Worm (Caenorhabditis elegans): ENCODE measurements around the gene F28A10.8.

Gene F28A10.8

ce11 chrII:838414-838813 is at the start of gene F28A10.8:
Gene F28A10.8, minus strand, starts transcription at chrII:838514.
- TF ChIP-seq ztf-23 (GFP tag; IDR thresholded peaks at IDR 0.05) (no peak), med-1 (GFP tag; optimal IDR thresholded peaks at IDR 0.05; ENCODE audit: insufficient read depth) (no peak), klf-2 (GFP tag; conservative IDR thresholded peaks at IDR 0.05) (no peak), ref-1 (GFP tag; conservative IDR thresholded peaks at IDR 0.05) (no peak)

ce11 chrII:888024-888423 is 49.7 kb upstream of the F28A10.8 start, which contains the start of gene T07D3.4:
Gene T07D3.4, plus strand, starts transcription at chrII:888309.
- TF ChIP-seq med-1 (GFP tag; optimal IDR thresholded peaks at IDR 0.05; ENCODE audit: insufficient read depth) (no peak), T22C8.4 (GFP tag; IDR thresholded peaks at IDR 0.05) (no peak), klf-2 (GFP tag; conservative IDR thresholded peaks at IDR 0.05) (no peak), flt-1 (GFP tag; IDR thresholded peaks at IDR 0.05) (no peak), ref-1 (GFP tag; conservative IDR thresholded peaks at IDR 0.05) (no peak), cog-1 (tag; optimal IDR thresholded peaks at IDR 0.05) (no peak), ztf-29 (GFP tag; IDR thresholded peaks at IDR 0.05) (no peak), ztf-23 (GFP tag; IDR thresholded peaks at IDR 0.05) (no peak), tab-1 (GFP tag; IDR thresholded peaks at IDR 0.05) (no peak)

ce11 chrII:884204-884603 is 45.9 kb upstream of the F28A10.8 start:
- TF ChIP-seq med-1 (GFP tag; optimal IDR thresholded peaks at IDR 0.05; ENCODE audit: insufficient read depth) (no peak), flt-1 (GFP tag; IDR thresholded peaks at IDR 0.05) (no peak), cog-1 (tag; optimal IDR thresholded peaks at IDR 0.05) (no peak), ztf-29 (GFP tag; IDR thresholded peaks at IDR 0.05) (no peak), ztf-23 (GFP tag; IDR thresholded peaks at IDR 0.05) (no peak), tab-1 (GFP tag; IDR thresholded peaks at IDR 0.05) (no peak), ref-1 (GFP tag; conservative IDR thresholded peaks at IDR 0.05) (no peak), T22C8.4 (GFP tag; IDR thresholded peaks at IDR 0.05) (no peak)

- TF ChIP-seq cog-1 (tag; optimal IDR thresholded peaks at IDR 0.05) = no peak
- TF ChIP-seq tab-1 (GFP tag; IDR thresholded peaks at IDR 0.05) = no peak
- no peak for TF ChIP-seq flt-1 (GFP tag; IDR thresholded peaks at IDR 0.05)
- TF ChIP-seq ref-1 (GFP tag; conservative IDR thresholded peaks at IDR 0.05) = no peak
- TF ChIP-seq T22C8.4 (GFP tag; IDR thresholded peaks at IDR 0.05) = no peak
- no peak for TF ChIP-seq med-1 (GFP tag; optimal IDR thresholded peaks at IDR 0.05; ENCODE audit: insufficient read depth)
- no peak for TF ChIP-seq ztf-29 (GFP tag; IDR thresholded peaks at IDR 0.05)
- TF ChIP-seq ztf-23 (GFP tag; IDR thresholded peaks at IDR 0.05) = no peak
- TF ChIP-seq klf-2 (GFP tag; conservative IDR thresholded peaks at IDR 0.05) = no peak
Measured at ce11 chrII:880666-881226, 42.4 kb upstream of the F28A10.8 start.

ce11 chrII:875739-876138 is 37.4 kb upstream of the F28A10.8 start:
- TF ChIP-seq flt-1 (GFP tag; IDR thresholded peaks at IDR 0.05) = no peak
- TF ChIP-seq cog-1 (tag; optimal IDR thresholded peaks at IDR 0.05) = no peak
- no peak for TF ChIP-seq med-1 (GFP tag; optimal IDR thresholded peaks at IDR 0.05; ENCODE audit: insufficient read depth)
- TF ChIP-seq ztf-29 (GFP tag; IDR thresholded peaks at IDR 0.05) = no peak
- no peak for TF ChIP-seq klf-2 (GFP tag; conservative IDR thresholded peaks at IDR 0.05)
- no peak for TF ChIP-seq ztf-23 (GFP tag; IDR thresholded peaks at IDR 0.05)
- TF ChIP-seq ref-1 (GFP tag; conservative IDR thresholded peaks at IDR 0.05) = no peak
- TF ChIP-seq T22C8.4 (GFP tag; IDR thresholded peaks at IDR 0.05) = no peak
- TF ChIP-seq tab-1 (GFP tag; IDR thresholded peaks at IDR 0.05) = no peak

ce11 chrII:872993-873787 is 34.9 kb upstream of the F28A10.8 start, which contains the start of gene alg-2:
Gene alg-2, plus strand, starts transcription at chrII:873212.
- no peak for TF ChIP-seq klf-2 (GFP tag; conservative IDR thresholded peaks at IDR 0.05)
- TF ChIP-seq med-1 (GFP tag; optimal IDR thresholded peaks at IDR 0.05; ENCODE audit: insufficient read depth) = no peak
- TF ChIP-seq flt-1 (GFP tag; IDR thresholded peaks at IDR 0.05) = 0 out of 2 replicates have a peak, but pooled peaks have one; percentile 15
- peak; percentile 71; the same call in 1 of the 2 replicates for TF ChIP-seq T22C8.4 (GFP tag; IDR thresholded peaks at IDR 0.05)
- no peak for TF ChIP-seq cog-1 (tag; optimal IDR thresholded peaks at IDR 0.05)
- TF ChIP-seq ztf-29 (GFP tag; IDR thresholded peaks at IDR 0.05) = no peak
- TF ChIP-seq ztf-23 (GFP tag; IDR thresholded peaks at IDR 0.05) = no peak
- TF ChIP-seq tab-1 (GFP tag; IDR thresholded peaks at IDR 0.05) = 0 out of 2 replicates have a peak, but pooled peaks have one; percentile 41
- TF ChIP-seq ref-1 (GFP tag; conservative IDR thresholded peaks at IDR 0.05) = no peak

- TF ChIP-seq cog-1 (tag; optimal IDR thresholded peaks at IDR 0.05) = no peak
- TF ChIP-seq klf-2 (GFP tag; conservative IDR thresholded peaks at IDR 0.05) = no peak
- no peak for TF ChIP-seq ztf-23 (GFP tag; IDR thresholded peaks at IDR 0.05)
- TF ChIP-seq tab-1 (GFP tag; IDR thresholded peaks at IDR 0.05) = no peak
- no peak for TF ChIP-seq flt-1 (GFP tag; IDR thresholded peaks at IDR 0.05)
- TF ChIP-seq ref-1 (GFP tag; conservative IDR thresholded peaks at IDR 0.05) = no peak
- no peak for TF ChIP-seq ztf-29 (GFP tag; IDR thresholded peaks at IDR 0.05)
- no peak for TF ChIP-seq med-1 (GFP tag; optimal IDR thresholded peaks at IDR 0.05; ENCODE audit: insufficient read depth)
- no peak for TF ChIP-seq T22C8.4 (GFP tag; IDR thresholded peaks at IDR 0.05)
Measured at ce11 chrII:869316-869715, 31.0 kb upstream of the F28A10.8 start.

ce11 chrII:868240-868864 is 30.0 kb upstream of the F28A10.8 start, which contains the start of gene fbxc-51:
Gene fbxc-51, plus strand, starts transcription at chrII:868814.
- TF ChIP-seq ztf-23 (GFP tag; IDR thresholded peaks at IDR 0.05) (no peak), tab-1 (GFP tag; IDR thresholded peaks at IDR 0.05) (no peak), cog-1 (tag; optimal IDR thresholded peaks at IDR 0.05) (no peak), ref-1 (GFP tag; conservative IDR thresholded peaks at IDR 0.05) (no peak), T22C8.4 (GFP tag; IDR thresholded peaks at IDR 0.05) (no peak), klf-2 (GFP tag; conservative IDR thresholded peaks at IDR 0.05) (no peak), ztf-29 (GFP tag; IDR thresholded peaks at IDR 0.05) (no peak), med-1 (GFP tag; optimal IDR thresholded peaks at IDR 0.05; ENCODE audit: insufficient read depth) (no peak), flt-1 (GFP tag; IDR thresholded peaks at IDR 0.05) (no peak)

- TF ChIP-seq ztf-29 (GFP tag; IDR thresholded peaks at IDR 0.05) (no peak), klf-2 (GFP tag; conservative IDR thresholded peaks at IDR 0.05) (no peak), med-1 (GFP tag; optimal IDR thresholded peaks at IDR 0.05; ENCODE audit: insufficient read depth) (no peak), flt-1 (GFP tag; IDR thresholded peaks at IDR 0.05) (no peak), ztf-23 (GFP tag; IDR thresholded peaks at IDR 0.05) (no peak), T22C8.4 (GFP tag; IDR thresholded peaks at IDR 0.05) (no peak), tab-1 (GFP tag; IDR thresholded peaks at IDR 0.05) (no peak), ref-1 (GFP tag; conservative IDR thresholded peaks at IDR 0.05) (no peak), cog-1 (tag; optimal IDR thresholded peaks at IDR 0.05) (no peak)
Measured at ce11 chrII:866801-867200, 28.5 kb upstream of the F28A10.8 start, which contains the start of gene Y46B2A.3. Gene Y46B2A.3, minus strand, starts transcription at chrII:866901.

Data from whole organism, midembryonic.